Worm (Caenorhabditis elegans) whole organism, L4 larva: ENCODE measurements around the gene T12G3.4.

Experiments used
- D1046.2 ChIP-seq: fragments of 200-800 bp; sonication (Bioruptor generic); IDR thresholded peaks from 2 replicates; pipeline ENCODE4 v1.3.6; 2022; ENCODE audit warnings: missing genetic modification characterization, missing compliant biosample characterization
- F10B5.3 ChIP-seq: sonication (generic microtip); optimal IDR thresholded peaks from 2 replicates; lab custom pipeline; 2016; ENCODE audit warnings: mild to moderate bottlenecking, missing genetic modification characterization, missing compliant biosample characterization
- R02D3.7 ChIP-seq: fragments of 150-350 bp; sonication (generic microtip); optimal IDR thresholded peaks from 3 replicates; lab custom pipeline; 2014; ENCODE audit warnings: missing biosample characterization, missing genetic modification characterization
- ZK546.5 ChIP-seq, 2 experiments: sonication (generic microtip); optimal IDR thresholded peaks; 2 replicates each; lab custom pipeline; 2017; ENCODE audit warnings: missing biosample characterization in 2 of 2, missing genetic modification characterization in 2 of 2
- ama-1 ChIP-seq: fragments of 150-350 bp; optimal IDR thresholded peaks from 2 replicates; lab custom pipeline; 2014; ENCODE audit warnings: inconsistent platforms, mixed read lengths
- attf-4 ChIP-seq: sonication (generic microtip); optimal IDR thresholded peaks from 3 replicates; lab custom pipeline; 2017; ENCODE audit warnings: missing biosample characterization, missing genetic modification characterization
- ceh-28 ChIP-seq: fragments of 150-350 bp; optimal IDR thresholded peaks from 2 replicates; lab custom pipeline; 2014; ENCODE audit warnings: missing biosample characterization, missing genetic modification reagents, missing genetic modification characterization
- ceh-44 ChIP-seq: fragments of 200-800 bp; sonication (Bioruptor generic); IDR thresholded peaks from 2 replicates; pipeline ENCODE4 v1.3.6; 2022; ENCODE audit warnings: missing genetic modification reagents, missing genetic modification characterization, missing compliant biosample characterization
- ceh-62 ChIP-seq: sonication (generic microtip); optimal IDR thresholded peaks from 2 replicates; lab custom pipeline; 2017; ENCODE audit warnings: missing biosample characterization, missing genetic modification characterization
- daf-16 ChIP-seq, 3 experiments: sonication (generic microtip); optimal IDR thresholded peaks; 2 replicates each; lab custom pipeline; 2016 to 2017; ENCODE audit warnings: missing genetic modification characterization in 3 of 3, missing genetic modification reagents in 3 of 3, mild to moderate bottlenecking in 2 of 3, missing compliant biosample characterization in 2 of 3, missing biosample characterization in 1 of 3, moderate library complexity in 1 of 3
- daf-8 ChIP-seq: fragments of 200-800 bp; sonication (Bioruptor generic); IDR thresholded peaks from 2 replicates; pipeline ENCODE4 v1.3.6; 2022; ENCODE audit warnings: missing genetic modification characterization, missing compliant biosample characterization
- egl-27 ChIP-seq: sonication (generic microtip); optimal IDR thresholded peaks from 3 replicates; lab custom pipeline; 2017; ENCODE audit warnings: missing biosample characterization, missing genetic modification reagents, missing genetic modification characterization
- egl-43 ChIP-seq: fragments of 200-800 bp; sonication (Bioruptor generic); IDR thresholded peaks from 2 replicates; pipeline ENCODE4 v1.3.6; 2022; ENCODE audit warnings: missing genetic modification reagents, missing genetic modification characterization, missing compliant biosample characterization
- fkh-10 ChIP-seq: fragments of 150-350 bp; optimal IDR thresholded peaks from 2 replicates; lab custom pipeline; 2014; ENCODE audit warnings: missing biosample characterization, missing genetic modification reagents, missing genetic modification characterization
- fos-1 ChIP-seq: fragments of 150-350 bp; optimal IDR thresholded peaks from 2 replicates; lab custom pipeline; 2014; ENCODE audit warnings: missing biosample characterization, missing genetic modification characterization
- hif-1 ChIP-seq, 2 experiments: sonication (generic microtip); optimal IDR thresholded peaks; 2 replicates each; lab custom pipeline; 2016 to 2017; ENCODE audit warnings: missing compliant biosample characterization in 2 of 2, missing genetic modification characterization in 2 of 2, missing genetic modification reagents in 2 of 2, missing genotype in 2 of 2, mild to moderate bottlenecking in 1 of 2
- jun-1 ChIP-seq: fragments of 150-350 bp; optimal IDR thresholded peaks from 2 replicates; lab custom pipeline; 2014; ENCODE audit warnings: missing biosample characterization, missing genetic modification reagents, missing genetic modification characterization
- lin-29 ChIP-seq: fragments of 200-800 bp; sonication (Bioruptor generic); IDR thresholded peaks from 2 replicates; pipeline ENCODE4 v1.3.6; 2022; ENCODE audit warnings: missing genetic modification reagents, missing genetic modification characterization, missing compliant biosample characterization
- lin-39 ChIP-seq: fragments of 150-350 bp; optimal IDR thresholded peaks from 2 replicates; lab custom pipeline; 2014; ENCODE audit warnings: missing biosample characterization, missing genetic modification reagents, missing genetic modification characterization
- lir-3 ChIP-seq: sonication (generic microtip); optimal IDR thresholded peaks from 2 replicates; lab custom pipeline; 2016; ENCODE audit warnings: mild to moderate bottlenecking, missing genetic modification characterization, missing compliant biosample characterization
- lsy-2 ChIP-seq, 2 experiments: fragments of 150-350 bp in 1 of 2; sonication (generic microtip) in 1 of 2; optimal IDR thresholded peaks; 2 replicates each; lab custom pipeline; 2014 to 2017; ENCODE audit warnings: missing biosample characterization in 2 of 2, missing genetic modification characterization in 2 of 2
- mep-1 ChIP-seq: fragments of 150-350 bp; sonication (generic microtip); optimal IDR thresholded peaks from 3 replicates; lab custom pipeline; 2014; ENCODE audit warnings: missing biosample characterization, missing genetic modification characterization
- mes-2 ChIP-seq: sonication (generic microtip); optimal IDR thresholded peaks from 2 replicates; lab custom pipeline; 2016; ENCODE audit warnings: missing genotype, mild to moderate bottlenecking, missing genetic modification characterization, missing compliant biosample characterization; ENCODE audit not compliant: poor library complexity, severe bottlenecking
- nhr-10 ChIP-seq: fragments of 150-350 bp; optimal IDR thresholded peaks from 2 replicates; lab custom pipeline; 2014; ENCODE audit warnings: missing biosample characterization, missing genetic modification characterization
- nhr-42 ChIP-seq: fragments of 200-800 bp; sonication (Bioruptor generic); IDR thresholded peaks from 2 replicates; pipeline ENCODE4 v1.3.6; 2022; ENCODE audit warnings: missing genetic modification characterization, missing compliant biosample characterization
- nhr-77 ChIP-seq: fragments of 150-350 bp; optimal IDR thresholded peaks from 2 replicates; lab custom pipeline; 2014; ENCODE audit warnings: missing biosample characterization, missing genetic modification characterization
- pha-4 ChIP-seq, 2 experiments: fragments of 150-350 bp in 1 of 2; fragments of 200-800 bp in 1 of 2; sonication (Bioruptor generic) in 1 of 2; IDR thresholded peaks in 1 of 2; optimal IDR thresholded peaks in 1 of 2; 2 replicates each; pipeline versions ENCODE4 v1.3.6 to Lab custom; 2014 to 2022; ENCODE audit warnings: missing genetic modification characterization in 2 of 2, missing genetic modification reagents in 2 of 2, missing biosample characterization in 1 of 2, missing compliant biosample characterization in 1 of 2
- pqm-1 ChIP-seq: sonication (generic microtip); optimal IDR thresholded peaks from 2 replicates; lab custom pipeline; 2017; ENCODE audit warnings: missing biosample characterization, missing genetic modification characterization
- unc-62 ChIP-seq, 3 experiments: fragments of 150-350 bp in 1 of 3; sonication (generic microtip); optimal IDR thresholded peaks in 2 of 3; peaks in 1 of 3; 1 replicate in 1 of 3; 2 replicates in 2 of 3; lab custom pipeline; 2014 to 2017; ENCODE audit warnings: missing biosample characterization in 3 of 3, missing genetic modification characterization in 3 of 3, missing genetic modification reagents in 3 of 3, missing genotype in 1 of 3
- zag-1 ChIP-seq: fragments of 150-350 bp; optimal IDR thresholded peaks from 2 replicates; lab custom pipeline; 2014; ENCODE audit warnings: missing biosample characterization, missing genetic modification characterization
- zfp-2 ChIP-seq: sonication (generic microtip); optimal IDR thresholded peaks from 2 replicates; lab custom pipeline; 2016; ENCODE audit warnings: mild to moderate bottlenecking, missing genetic modification characterization, missing compliant biosample characterization
- zip-2 ChIP-seq: fragments of 150-350 bp; optimal IDR thresholded peaks from 2 replicates; lab custom pipeline; 2014; ENCODE audit warnings: missing biosample characterization, missing genetic modification characterization
- ztf-11 ChIP-seq: fragments of 150-350 bp; optimal IDR thresholded peaks from 2 replicates; lab custom pipeline; 2014; ENCODE audit warnings: missing biosample characterization, missing genetic modification characterization
- ztf-7 ChIP-seq: fragments of 150-350 bp; optimal IDR thresholded peaks from 2 replicates; lab custom pipeline; 2014; ENCODE audit warnings: missing biosample characterization, missing genetic modification characterization

The T12G3.4 gene

ce11 chrIV:12093384-12093783 is 45.3 kb downstream of the T12G3.4 start, which contains the start of gene cpsf-4:
Gene cpsf-4 (minus strand): TSS chrIV:12093445.
- TF ChIP-seq lsy-2 (tag; optimal IDR thresholded peaks at IDR 0.05; lab: Kevin White, UChicago) (peak in 1 of 2 experiments; percentile 91), daf-16 (GFP tag; optimal IDR thresholded peaks at IDR 0.05; lab: Kevin White, UChicago) (no peak), daf-16 (tag; optimal IDR thresholded peaks at IDR 0.05; lab: Kevin White, UChicago) (no peak)
- TF ChIP-seq, all 104 proteins: peak for 1

- TF ChIP-seq unc-62 (GFP tag; optimal IDR thresholded peaks at IDR 0.05 in 1 of 2; lab: Kevin White, UChicago) (peak in 1 of 2 experiments; percentile 48), unc-62 (tag; optimal IDR thresholded peaks at IDR 0.05; lab: Kevin White, UChicago) (no peak), ama-1 (lab: Kevin White, UChicago) (no peak), pqm-1 (no peak), nhr-10 (tag; lab: Kevin White, UChicago) (no peak), pha-4 (GFP tag; IDR thresholded peaks at IDR 0.05; lab: Robert Waterston, UW) (no peak), pha-4 (tag; optimal IDR thresholded peaks at IDR 0.05; lab: Kevin White, UChicago) (no peak), ceh-28 (tag; lab: Kevin White, UChicago) (peak; percentile 3), mes-2 (peak; percentile 28), ztf-7 (tag; lab: Kevin White, UChicago) (no peak), R02D3.7 (no peak), nhr-77 (tag; lab: Kevin White, UChicago) (no peak), ceh-44 (GFP tag; lab: Robert Waterston, UW) (no peak), lin-29 (no peak), hif-1 (tag; optimal IDR thresholded peaks at IDR 0.05; lab: Kevin White, UChicago) (peak in 1 of 2 experiments; percentile 32), daf-16 (GFP tag; optimal IDR thresholded peaks at IDR 0.05; lab: Kevin White, UChicago) (no peak), daf-16 (tag; optimal IDR thresholded peaks at IDR 0.05; lab: Kevin White, UChicago) (peak; percentile 24), jun-1 (no peak), egl-27 (tag; lab: Kevin White, UChicago) (no peak), zip-2 (tag; lab: Kevin White, UChicago) (no peak), zag-1 (tag; lab: Kevin White, UChicago) (no peak), egl-43 (no peak)
Measured at ce11 chrIV:12093819-12094218, 45.8 kb downstream of the T12G3.4 start, which contains the start of gene F11A10.5. Gene F11A10.5 (plus strand): TSS chrIV:12094119.

ce11 chrIV:12096479-12096878 is 48.4 kb downstream of the T12G3.4 start, which contains the start of gene mon-2:
Gene mon-2 (plus strand): TSS chrIV:12096779.
- no peak for TF ChIP-seq fkh-10 (GFP tag; lab: Kevin White, UChicago)
- no peak for TF ChIP-seq fos-1 (tag; lab: Kevin White, UChicago)
- TF ChIP-seq ztf-11 = no peak
- no peak for TF ChIP-seq ztf-7 (tag; lab: Kevin White, UChicago)
- no peak for TF ChIP-seq attf-4 (tag; lab: Kevin White, UChicago)
- no peak for TF ChIP-seq F10B5.3 (tag; lab: Kevin White, UChicago)
- TF ChIP-seq mep-1 (tag; lab: Kevin White, UChicago) = no peak
- no peak for TF ChIP-seq lir-3
- TF ChIP-seq D1046.2 (GFP tag; lab: Robert Waterston, UW) = no peak
- TF ChIP-seq ceh-62 (tag; lab: Kevin White, UChicago) = no peak
- no peak for TF ChIP-seq zfp-2 (tag; lab: Kevin White, UChicago)
- no peak for TF ChIP-seq nhr-42 (GFP tag; lab: Robert Waterston, UW)
- no peak for TF ChIP-seq daf-8
- no peak for TF ChIP-seq lin-39 (tag; lab: Kevin White, UChicago)
- TF ChIP-seq egl-27 (tag; lab: Kevin White, UChicago) = no peak
- no peak for TF ChIP-seq ZK546.5 (tag; optimal IDR thresholded peaks at IDR 0.05; lab: Kevin White, UChicago)
- no peak for TF ChIP-seq nhr-77 (tag; lab: Kevin White, UChicago)
